Fruit fly (Drosophila melanogaster) whole organism, embryonic: Measurements from ENCODE around the gene CG31832.

Experiments
- Awh ChIP-seq: fragments of 200-800 bp; sonication (Bioruptor generic); IDR thresholded peaks from 2 replicates; pipeline ENCODE4, ENCODE4 v1.3.6; 2022; ENCODE audit warnings: missing biosample characterization, missing genetic modification characterization
- B-H2 ChIP-seq: fragments of 200-800 bp; sonication (Bioruptor generic); optimal IDR thresholded peaks from 2 replicates; lab custom pipeline; 2018; ENCODE audit warnings: missing biosample characterization, mild to moderate bottlenecking, missing genetic modification characterization
- Bgb ChIP-seq: fragments of 200-800 bp; sonication (Bioruptor generic); IDR thresholded peaks from 2 replicates; pipeline ENCODE4 v1.3.6; 2022; ENCODE audit warnings: missing biosample characterization, missing genetic modification characterization; ENCODE audit not compliant: partially characterized antibody
- Bteb2 ChIP-seq: fragments of 200-800 bp; sonication (Bioruptor generic); optimal IDR thresholded peaks from 2 replicates; lab custom pipeline; 2016; ENCODE audit warnings: missing biosample characterization, missing genetic modification characterization
- C15 ChIP-seq: fragments of 200-800 bp; sonication (Bioruptor generic); IDR thresholded peaks from 3 replicates; pipeline ENCODE4 v1.3.6; 2022; ENCODE audit warnings: missing biosample characterization, missing genetic modification characterization
- CG10209 ChIP-seq: fragments of 200-800 bp; sonication (Bioruptor generic); optimal IDR thresholded peaks from 3 replicates; lab custom pipeline; 2017; ENCODE audit warnings: missing biosample characterization, mild to moderate bottlenecking, missing genetic modification characterization, missing genetic modification reagents
- CG10267 ChIP-seq: fragments of 200-800 bp; sonication (Bioruptor generic); optimal IDR thresholded peaks from 2 replicates; lab custom pipeline; 2018; ENCODE audit warnings: missing biosample characterization, mild to moderate bottlenecking, missing genetic modification characterization, moderate library complexity
- CG11560 ChIP-seq: fragments of 200-800 bp; sonication (Bioruptor generic); IDR thresholded peaks from 3 replicates; pipeline ENCODE4 v1.3.6; 2022; ENCODE audit warnings: missing biosample characterization, missing genetic modification characterization
- CG11696 ChIP-seq: fragments of 200-800 bp; sonication (Bioruptor generic); IDR thresholded peaks from 2 replicates; pipeline ENCODE4 v1.3.6; 2022; ENCODE audit warnings: missing biosample characterization, missing genetic modification characterization
- CG12659 ChIP-seq: fragments of 200-800 bp; sonication (Bioruptor generic); optimal IDR thresholded peaks from 3 replicates; lab custom pipeline; 2017; ENCODE audit warnings: mild to moderate bottlenecking, missing biosample characterization, missing genetic modification reagents, missing genetic modification characterization
- CG13123 ChIP-seq: fragments of 200-800 bp; sonication (Bioruptor generic); optimal IDR thresholded peaks from 2 replicates; lab custom pipeline; 2016; ENCODE audit warnings: missing biosample characterization, missing genetic modification characterization
- CG14014 ChIP-seq: fragments of 200-800 bp; sonication (Bioruptor generic); IDR thresholded peaks from 2 replicates; pipeline ENCODE4 v1.3.6; 2022; ENCODE audit warnings: missing biosample characterization, missing genetic modification characterization
- CG15011 ChIP-seq: fragments of 200-800 bp; sonication (Bioruptor generic); optimal IDR thresholded peaks from 3 replicates; lab custom pipeline; 2018; ENCODE audit warnings: missing biosample characterization, mild to moderate bottlenecking, missing genetic modification characterization
- CG15073 ChIP-seq: fragments of 200-800 bp; sonication (Bioruptor generic); optimal IDR thresholded peaks from 2 replicates; lab custom pipeline; 2016; ENCODE audit warnings: missing biosample characterization, missing genetic modification characterization
- CG31388 ChIP-seq: fragments of 200-800 bp; sonication (Bioruptor generic); optimal IDR thresholded peaks from 2 replicates; lab custom pipeline; 2016; ENCODE audit warnings: missing biosample characterization, missing genetic modification characterization
- CG3163 ChIP-seq: fragments of 200-800 bp; sonication (Bioruptor generic); optimal IDR thresholded peaks from 3 replicates; lab custom pipeline; 2016; ENCODE audit warnings: missing biosample characterization, missing genetic modification characterization
- CG32532 ChIP-seq: fragments of 200-800 bp; sonication (Bioruptor generic); IDR thresholded peaks from 2 replicates; pipeline ENCODE4 v1.3.6; 2022; ENCODE audit warnings: missing biosample characterization, missing genetic modification characterization
- CG33557 ChIP-seq: fragments of 200-800 bp; sonication (Bioruptor generic); optimal IDR thresholded peaks from 2 replicates; lab custom pipeline; 2019; ENCODE audit warnings: missing biosample characterization, mild to moderate bottlenecking, missing genetic modification characterization, moderate library complexity
- CG3407 ChIP-seq: fragments of 200-800 bp; sonication (Bioruptor generic); optimal IDR thresholded peaks from 2 replicates; lab custom pipeline; 2018; ENCODE audit warnings: missing biosample characterization, mild to moderate bottlenecking, missing genetic modification characterization
- CG4360 ChIP-seq: fragments of 200-800 bp; sonication (Bioruptor generic); IDR thresholded peaks from 2 replicates; pipeline ENCODE4 v1.3.6; 2022; ENCODE audit warnings: missing biosample characterization, missing genetic modification characterization
- CG5180 ChIP-seq: fragments of 200-800 bp; sonication (Bioruptor generic); optimal IDR thresholded peaks from 3 replicates; lab custom pipeline; 2017; ENCODE audit warnings: missing biosample characterization, missing genetic modification characterization, mild to moderate bottlenecking, moderate library complexity, missing genetic modification reagents
- CG6765 ChIP-seq: fragments of 200-800 bp; sonication (Bioruptor generic); optimal IDR thresholded peaks from 3 replicates; lab custom pipeline; 2017; ENCODE audit warnings: missing biosample characterization, mild to moderate bottlenecking, missing genetic modification characterization
- CG7556 ChIP-seq: fragments of 200-800 bp; sonication (Bioruptor generic); optimal IDR thresholded peaks from 2 replicates; lab custom pipeline; 2017; ENCODE audit warnings: missing biosample characterization, mild to moderate bottlenecking, missing genetic modification characterization
- CG8359 ChIP-seq: fragments of 200-800 bp; sonication (Bioruptor generic); optimal IDR thresholded peaks from 2 replicates; lab custom pipeline; 2017; ENCODE audit warnings: missing biosample characterization, mild to moderate bottlenecking, missing genetic modification characterization, borderline replicate concordance
- CG9609 ChIP-seq: fragments of 200-800 bp; sonication (Bioruptor generic); optimal IDR thresholded peaks from 3 replicates; lab custom pipeline; 2016; ENCODE audit warnings: missing biosample characterization, missing genetic modification characterization
- CG9932 ChIP-seq: fragments of 200-800 bp; sonication (Bioruptor generic); IDR thresholded peaks from 2 replicates; pipeline ENCODE4 v1.3.6; 2022; ENCODE audit warnings: missing biosample characterization, missing genetic modification characterization
- CTCF ChIP-seq: fragments of 200-800 bp; sonication (Bioruptor generic); optimal IDR thresholded peaks from 2 replicates; lab custom pipeline; 2017; ENCODE audit warnings: missing biosample characterization, mild to moderate bottlenecking, missing genetic modification characterization, moderate library complexity
- Chrac-16 ChIP-seq: fragments of 200-800 bp; sonication (Bioruptor generic); optimal IDR thresholded peaks from 3 replicates; lab custom pipeline; 2016; ENCODE audit warnings: missing biosample characterization, missing genetic modification characterization
- Doc2 ChIP-seq: fragments of 200-800 bp; sonication (Bioruptor generic); IDR thresholded peaks from 2 replicates; pipeline ENCODE4 v1.3.6; 2022; ENCODE audit warnings: missing biosample characterization, missing genetic modification characterization
- Drgx ChIP-seq: fragments of 200-800 bp; sonication (Bioruptor generic); IDR thresholded peaks from 2 replicates; pipeline ENCODE4 v1.3.6; 2022; ENCODE audit warnings: missing biosample characterization, missing genetic modification characterization
- HHEX ChIP-seq: fragments of 200-800 bp; sonication (Bioruptor generic); optimal IDR thresholded peaks from 3 replicates; lab custom pipeline; 2017; ENCODE audit warnings: missing biosample characterization, mild to moderate bottlenecking, missing genetic modification characterization, missing genetic modification reagents
- Rfx ChIP-seq: fragments of 200-800 bp; sonication (Bioruptor generic); IDR thresholded peaks from 2 replicates; pipeline ENCODE4 v1.3.6; 2022; ENCODE audit warnings: missing biosample characterization, missing genetic modification characterization
- Sry-β ChIP-seq: fragments of 200-800 bp; sonication (Bioruptor generic); optimal IDR thresholded peaks from 2 replicates; lab custom pipeline; 2018; ENCODE audit warnings: missing biosample characterization, mild to moderate bottlenecking, missing genetic modification characterization, moderate library complexity
- Stat92E ChIP-seq, 3 experiments: fragments of >200 bp in 2 of 3; fragments of 200-800 bp in 1 of 3; sonication (Bioruptor generic) in 1 of 3; optimal IDR thresholded peaks; 2 replicates each; lab custom pipeline; 2017 to 2019; ENCODE audit warnings: missing biosample characterization in 3 of 3, missing genetic modification characterization in 3 of 3, mild to moderate bottlenecking in 1 of 3, moderate library complexity in 1 of 3
- btn ChIP-seq: fragments of 200-800 bp; sonication (Bioruptor generic); optimal IDR thresholded peaks from 2 replicates; lab custom pipeline; 2016; ENCODE audit warnings: missing biosample characterization, missing genetic modification characterization
- ems ChIP-seq: fragments of 200-800 bp; sonication (Bioruptor generic); optimal IDR thresholded peaks from 3 replicates; lab custom pipeline; 2016; ENCODE audit warnings: missing biosample characterization, missing genetic modification characterization
- eve ChIP-seq, 2 experiments: fragments of >200 bp; optimal IDR thresholded peaks; 2 replicates each; lab custom pipeline; 2017; ENCODE audit warnings: missing biosample characterization in 2 of 2, missing genetic modification characterization in 2 of 2
- ewg ChIP-seq: fragments of 200-800 bp; sonication (Bioruptor generic); optimal IDR thresholded peaks from 3 replicates; lab custom pipeline; 2017; ENCODE audit warnings: mild to moderate bottlenecking, missing biosample characterization, missing genetic modification reagents, missing genetic modification characterization
- gem ChIP-seq: fragments of 200-800 bp; sonication (Bioruptor generic); optimal IDR thresholded peaks from 2 replicates; lab custom pipeline; 2019; ENCODE audit warnings: missing biosample characterization, mild to moderate bottlenecking, missing genetic modification characterization, moderate library complexity
- hth ChIP-seq: fragments of >200 bp; optimal IDR thresholded peaks from 2 replicates; lab custom pipeline; 2017; ENCODE audit warnings: inconsistent platforms
- jigr1 ChIP-seq: fragments of 200-800 bp; sonication (Bioruptor generic); IDR thresholded peaks from 3 replicates; pipeline ENCODE4 v1.3.6; 2022; ENCODE audit warnings: missing biosample characterization, missing genetic modification characterization
- lilli ChIP-seq: fragments of 200-800 bp; sonication (Bioruptor generic); optimal IDR thresholded peaks from 3 replicates; lab custom pipeline; 2016; ENCODE audit warnings: missing biosample characterization, missing genetic modification characterization
- mam ChIP-seq: fragments of 200-800 bp; sonication (Bioruptor generic); optimal IDR thresholded peaks from 3 replicates; lab custom pipeline; 2016; ENCODE audit warnings: missing biosample characterization, missing genetic modification characterization
- mld ChIP-seq: fragments of 200-800 bp; sonication (Bioruptor generic); IDR thresholded peaks from 3 replicates; pipeline ENCODE4 v1.3.6; 2022; ENCODE audit warnings: missing biosample characterization, missing genetic modification characterization; ENCODE audit not compliant: partially characterized antibody
- ro ChIP-seq: fragments of 200-800 bp; sonication (Bioruptor generic); IDR thresholded peaks from 2 replicates; pipeline ENCODE4 v1.3.6; 2022; ENCODE audit warnings: missing biosample characterization, missing genetic modification characterization
- schlank ChIP-seq: fragments of 200-800 bp; sonication (Bioruptor generic); optimal IDR thresholded peaks from 2 replicates; lab custom pipeline; 2018; ENCODE audit warnings: missing biosample characterization, mild to moderate bottlenecking, missing genetic modification characterization
- sisA ChIP-seq: fragments of 200-800 bp; sonication (Bioruptor generic); IDR thresholded peaks from 2 replicates; pipeline ENCODE4 v1.3.6; 2022; ENCODE audit warnings: missing biosample characterization, missing genetic modification characterization
- so ChIP-seq: fragments of 200-800 bp; sonication (Bioruptor generic); IDR thresholded peaks from 3 replicates; pipeline ENCODE4 v1.3.6; 2022; ENCODE audit warnings: missing biosample characterization, missing genetic modification characterization
- ssp ChIP-seq: fragments of 200-800 bp; sonication (Bioruptor generic); IDR thresholded peaks from 2 replicates; pipeline ENCODE4 v1.3.6; 2022; ENCODE audit warnings: missing biosample characterization, missing genetic modification characterization
- tin ChIP-seq: fragments of 200-800 bp; sonication (Bioruptor generic); optimal IDR thresholded peaks from 3 replicates; lab custom pipeline; 2016; ENCODE audit warnings: missing biosample characterization, missing genetic modification characterization
- tup ChIP-seq: fragments of 200-800 bp; sonication (Bioruptor generic); optimal IDR thresholded peaks from 2 replicates; lab custom pipeline; 2016; ENCODE audit warnings: missing biosample characterization, mild to moderate bottlenecking, missing genetic modification characterization, moderate library complexity
- vfl ChIP-seq: fragments of 200-800 bp; sonication (Bioruptor generic); optimal IDR thresholded peaks from 2 replicates; lab custom pipeline; 2016; ENCODE audit warnings: missing biosample characterization, missing genetic modification characterization
- wdn ChIP-seq: fragments of 200-800 bp; sonication (Bioruptor generic); IDR thresholded peaks from 2 replicates; pipeline ENCODE4 v1.3.6; 2022; ENCODE audit warnings: missing biosample characterization, missing genetic modification characterization

Gene CG31832

DNA sequence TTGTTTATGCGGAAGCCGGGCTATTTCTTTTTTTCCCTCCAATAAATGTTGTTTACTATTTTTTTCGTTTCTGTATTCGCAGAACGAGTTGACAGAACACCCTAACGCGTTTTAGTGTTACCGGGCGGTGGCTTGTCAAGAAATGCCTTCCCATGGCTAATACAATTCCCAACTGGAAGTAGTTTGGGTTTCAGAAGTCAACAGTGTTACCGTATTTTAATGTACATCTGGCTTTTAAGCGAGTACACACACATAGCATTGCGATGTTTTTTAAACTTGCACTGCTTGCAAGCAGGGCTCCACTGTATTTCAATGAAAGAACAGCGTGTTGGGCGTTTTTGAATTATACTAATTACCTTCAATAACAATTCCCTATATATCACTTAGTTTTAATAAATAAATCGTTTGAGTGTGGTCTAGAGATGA, 29.0 kb upstream of the CG31832 start, which contains the start of gene TfIIS (continued):
- peak; percentile 50 for TF ChIP-seq CG9932 (GFP tag; lab: Robert Waterston, UW)
- TF ChIP-seq ems (GFP tag; lab: Kevin White, UChicago): no peak
- TF ChIP-seq Bteb2 (GFP tag; lab: Kevin White, UChicago): no peak
- TF ChIP-seq Bgb: peak; percentile 48; the same call in 1 of the 2 replicates
- no peak for TF ChIP-seq CG11560 (tag; lab: Robert Waterston, UW)
- TF ChIP-seq ssp: peak; percentile 72
- TF ChIP-seq B-H2 (GFP tag; lab: Kevin White, UChicago): no peak
- TF ChIP-seq mam (GFP tag; lab: Kevin White, UChicago): peak; percentile 48
- TF ChIP-seq C15 (GFP tag; lab: Robert Waterston, UW): no peak
- TF ChIP-seq schlank (tag; lab: Kevin White, UChicago): no peak
- TF ChIP-seq CG14014 (GFP tag; lab: Robert Waterston, UW): no peak
- TF ChIP-seq ro: no peak
- no peak for TF ChIP-seq CG10209 (GFP tag; lab: Kevin White, UChicago)
- no peak; the same call in 1 of the 2 replicates for TF ChIP-seq sisA (GFP tag; lab: Robert Waterston, UW)
- TF ChIP-seq ewg (GFP tag; lab: Kevin White, UChicago): no peak
- no peak for TF ChIP-seq CG8359
- peak; percentile 30 for TF ChIP-seq CG10267 (tag; lab: Kevin White, UChicago)
- no peak for TF ChIP-seq lilli (GFP tag; lab: Kevin White, UChicago)
- no peak for TF ChIP-seq CG13123 (GFP tag; lab: Kevin White, UChicago)
- TF ChIP-seq btn: no peak
- no peak for TF ChIP-seq Doc2
- TF ChIP-seq wdn (GFP tag; lab: Robert Waterston, UW): no peak
- peak; percentile 76 for TF ChIP-seq CG12659 (GFP tag; lab: Kevin White, UChicago)
- TF ChIP-seq CTCF (GFP tag; lab: Kevin White, UChicago): peak; percentile 91
- no peak for TF ChIP-seq CG6765
- TF ChIP-seq CG3163 (GFP tag; lab: Kevin White, UChicago): peak; percentile 24
- no peak for TF ChIP-seq CG31388 (GFP tag; lab: Kevin White, UChicago)
- no peak for TF ChIP-seq CG4360
- TF ChIP-seq tup (GFP tag; lab: Kevin White, UChicago): no peak
- no peak for TF ChIP-seq CG15073 (GFP tag; lab: Kevin White, UChicago)
- TF ChIP-seq CG5180 (GFP tag; lab: Kevin White, UChicago): no peak
- TF ChIP-seq CG15011 (GFP tag; lab: Kevin White, UChicago): no peak
- peak in 1 of 3 experiments; percentile 52 for TF ChIP-seq Stat92E (GFP tag; optimal IDR thresholded peaks at IDR 0.05; lab: Kevin White, UChicago)
- TF ChIP-seq so (GFP tag; lab: Robert Waterston, UW): no peak
- no peak for TF ChIP-seq HHEX (GFP tag; lab: Kevin White, UChicago)
- no peak for TF ChIP-seq CG3407 (GFP tag; lab: Kevin White, UChicago)
- TF ChIP-seq CG32532 (GFP tag; lab: Robert Waterston, UW): peak; percentile 18; the same call in 1 of the 2 replicates
- TF ChIP-seq CG7556 (GFP tag; lab: Kevin White, UChicago): no peak
- TF ChIP-seq CG9609 (GFP tag; lab: Kevin White, UChicago): no peak
- no peak for TF ChIP-seq hth (lab: Kevin White, UChicago)
- 0 out of 2 replicates have a peak, but pooled peaks have one; percentile 30 for TF ChIP-seq Drgx (GFP tag; lab: Robert Waterston, UW)
- TF ChIP-seq vfl (GFP tag; lab: Kevin White, UChicago): no peak
- no peak for TF ChIP-seq jigr1
- TF ChIP-seq tin (GFP tag; lab: Kevin White, UChicago): no peak
- peak; percentile 54 for TF ChIP-seq Rfx (GFP tag; lab: Robert Waterston, UW)
- no peak for TF ChIP-seq Chrac-16
- TF ChIP-seq CG33557 (GFP tag; lab: Kevin White, UChicago): no peak
- TF ChIP-seq gem (tag; lab: Kevin White, UChicago): peak; percentile 13
- no peak for TF ChIP-seq Sry-β (GFP tag; lab: Kevin White, UChicago)
- no peak for TF ChIP-seq eve (GFP tag; optimal IDR thresholded peaks at IDR 0.05; lab: Kevin White, UChicago)
- TF ChIP-seq CG11696: no peak
- TF ChIP-seq Awh (GFP tag; lab: Robert Waterston, UW): no peak
- no peak for TF ChIP-seq mld (GFP tag; lab: Robert Waterston, UW)
